Fruit fly (Drosophila melanogaster) whole organism, embryonic: ENCODE results near the gene CAH7.

Source experiments
- Ada2b ChIP-seq: fragments of 200-800 bp; sonication (Bioruptor generic); IDR thresholded peaks from 2 replicates; pipeline ENCODE4 v1.3.6; 2022; ENCODE audit warnings: missing biosample characterization, missing genetic modification characterization
- Adf1 ChIP-seq: fragments of 200-800 bp; sonication (Bioruptor generic); IDR thresholded peaks from 2 replicates; pipeline ENCODE4 v1.3.6; 2022; ENCODE audit warnings: missing biosample characterization, missing genetic modification characterization
- CG13624 ChIP-seq: fragments of 200-800 bp; sonication (Bioruptor generic); optimal IDR thresholded peaks from 2 replicates; lab custom pipeline; 2016; ENCODE audit warnings: missing biosample characterization, missing genetic modification characterization
- CG14710 ChIP-seq: fragments of 200-800 bp; sonication (Bioruptor generic); optimal IDR thresholded peaks from 3 replicates; lab custom pipeline; 2019; ENCODE audit warnings: missing biosample characterization, mild to moderate bottlenecking, missing genetic modification characterization, moderate library complexity
- CG30403 ChIP-seq: fragments of 200-800 bp; sonication (Bioruptor generic); optimal IDR thresholded peaks from 3 replicates; lab custom pipeline; 2016; ENCODE audit warnings: missing biosample characterization, missing genetic modification characterization
- CG31224 ChIP-seq: fragments of 200-800 bp; sonication (Bioruptor generic); IDR thresholded peaks from 2 replicates; pipeline ENCODE4 v1.3.6; 2022; ENCODE audit warnings: missing biosample characterization, missing genetic modification characterization
- CG31441 ChIP-seq: fragments of 200-800 bp; sonication (Bioruptor generic); IDR thresholded peaks from 2 replicates; pipeline ENCODE4 v1.3.6; 2022; ENCODE audit warnings: missing biosample characterization, missing genetic modification characterization
- CG33213 ChIP-seq: fragments of 200-800 bp; sonication (Bioruptor generic); optimal IDR thresholded peaks from 3 replicates; lab custom pipeline; 2016; ENCODE audit warnings: missing biosample characterization, missing genetic modification characterization
- CG34422 ChIP-seq: fragments of 200-800 bp; sonication (Bioruptor generic); IDR thresholded peaks from 3 replicates; pipeline ENCODE4 v1.3.6; 2022; ENCODE audit warnings: missing biosample characterization, missing genetic modification characterization
- CG3726 ChIP-seq: fragments of 200-800 bp; sonication (Bioruptor generic); IDR thresholded peaks from 3 replicates; pipeline ENCODE4, ENCODE4 v1.3.6; 2022; ENCODE audit warnings: missing biosample characterization, missing genetic modification characterization
- CG6654 ChIP-seq: fragments of 200-800 bp; sonication (Bioruptor generic); optimal IDR thresholded peaks from 2 replicates; lab custom pipeline; 2017; ENCODE audit warnings: missing biosample characterization, mild to moderate bottlenecking, missing genetic modification characterization
- CG7556 ChIP-seq: fragments of 200-800 bp; sonication (Bioruptor generic); optimal IDR thresholded peaks from 2 replicates; lab custom pipeline; 2017; ENCODE audit warnings: missing biosample characterization, mild to moderate bottlenecking, missing genetic modification characterization
- CG7839 ChIP-seq: fragments of 200-800 bp; sonication (Bioruptor generic); optimal IDR thresholded peaks from 3 replicates; lab custom pipeline; 2018; ENCODE audit warnings: missing biosample characterization, mild to moderate bottlenecking, missing genetic modification characterization, moderate library complexity
- CG8924 ChIP-seq: fragments of 200-800 bp; optimal IDR thresholded peaks from 3 replicates; lab custom pipeline; 2019; ENCODE audit warnings: missing biosample characterization, mild to moderate bottlenecking, missing genetic modification characterization, moderate library complexity
- CG9609 ChIP-seq: fragments of 200-800 bp; sonication (Bioruptor generic); optimal IDR thresholded peaks from 3 replicates; lab custom pipeline; 2016; ENCODE audit warnings: missing biosample characterization, missing genetic modification characterization
- CG9727 ChIP-seq: fragments of 200-800 bp; sonication (Bioruptor generic); optimal IDR thresholded peaks from 3 replicates; lab custom pipeline; 2017; ENCODE audit warnings: missing biosample characterization, mild to moderate bottlenecking, missing genetic modification characterization
- CG9797 ChIP-seq: fragments of 200-800 bp; sonication (Bioruptor generic); optimal IDR thresholded peaks from 3 replicates; lab custom pipeline; 2018; ENCODE audit warnings: missing biosample characterization, mild to moderate bottlenecking, missing genetic modification characterization
- Camta ChIP-seq: fragments of 200-800 bp; sonication (Bioruptor generic); optimal IDR thresholded peaks from 2 replicates; lab custom pipeline; 2016; ENCODE audit warnings: missing biosample characterization, missing genetic modification characterization
- Dbx ChIP-seq: fragments of 200-800 bp; sonication (Bioruptor generic); IDR thresholded peaks from 3 replicates; pipeline ENCODE4 v1.3.6; 2022; ENCODE audit warnings: missing biosample characterization, missing genetic modification characterization
- Dip3 ChIP-seq: fragments of 200-800 bp; sonication (Bioruptor generic); optimal IDR thresholded peaks from 3 replicates; lab custom pipeline; 2016; ENCODE audit warnings: missing biosample characterization, missing genetic modification characterization
- Fer2 ChIP-seq: fragments of 200-800 bp; sonication (Bioruptor generic); optimal IDR thresholded peaks from 2 replicates; lab custom pipeline; 2018; ENCODE audit warnings: missing biosample characterization, mild to moderate bottlenecking, missing genetic modification characterization, moderate library complexity
- GATAe ChIP-seq: fragments of 200-800 bp; sonication (Bioruptor generic); conservative IDR thresholded peaks from 2 replicates; pipeline ENCODE4 v1.3.6; 2022; ENCODE audit warnings: missing biosample characterization, missing genetic modification characterization
- H2.0 ChIP-seq: fragments of 200-800 bp; sonication (Bioruptor generic); IDR thresholded peaks from 2 replicates; pipeline ENCODE4 v1.3.6; 2022; ENCODE audit warnings: missing biosample characterization, missing genetic modification characterization
- HHEX ChIP-seq: fragments of 200-800 bp; sonication (Bioruptor generic); optimal IDR thresholded peaks from 3 replicates; lab custom pipeline; 2017; ENCODE audit warnings: missing biosample characterization, mild to moderate bottlenecking, missing genetic modification characterization, missing genetic modification reagents
- Hey ChIP-seq: fragments of 200-800 bp; sonication (Bioruptor generic); optimal IDR thresholded peaks from 3 replicates; lab custom pipeline; 2018; ENCODE audit warnings: missing biosample characterization, mild to moderate bottlenecking, missing genetic modification characterization
- HmgZ ChIP-seq: fragments of 200-800 bp; sonication (Bioruptor generic); optimal IDR thresholded peaks from 2 replicates; lab custom pipeline; 2018; ENCODE audit warnings: missing biosample characterization, mild to moderate bottlenecking, missing genetic modification characterization
- Lpt ChIP-seq: fragments of >200 bp; optimal IDR thresholded peaks from 2 replicates; lab custom pipeline; 2018; ENCODE audit warnings: missing biosample characterization, missing genetic modification characterization
- MBD-R2 ChIP-seq: fragments of 200-800 bp; sonication (Bioruptor generic); IDR thresholded peaks from 2 replicates; pipeline ENCODE4 v1.3.6; 2022; ENCODE audit warnings: missing biosample characterization, missing genetic modification characterization
- Meics ChIP-seq: fragments of 200-800 bp; sonication (Bioruptor generic); optimal IDR thresholded peaks from 2 replicates; lab custom pipeline; 2017; ENCODE audit warnings: missing biosample characterization, mild to moderate bottlenecking, missing genetic modification characterization
- Mes4 ChIP-seq: fragments of 200-800 bp; sonication (Bioruptor generic); optimal IDR thresholded peaks from 2 replicates; lab custom pipeline; 2016; ENCODE audit warnings: missing biosample characterization, missing genetic modification characterization
- NC2β ChIP-seq: fragments of 200-800 bp; sonication (Bioruptor generic); optimal IDR thresholded peaks from 2 replicates; lab custom pipeline; 2016; ENCODE audit warnings: missing biosample characterization, missing genetic modification characterization
- NFAT ChIP-seq: fragments of 200-800 bp; sonication (Bioruptor generic); IDR thresholded peaks from 2 replicates; pipeline ENCODE4 v1.3.6; 2022; ENCODE audit warnings: missing biosample characterization, missing genetic modification characterization
- Nf-YA ChIP-seq: fragments of 200-800 bp; sonication (Bioruptor generic); IDR thresholded peaks from 2 replicates; pipeline ENCODE4 v1.3.6; 2022; ENCODE audit warnings: missing biosample characterization, missing genetic modification characterization
- PHDP ChIP-seq: fragments of 200-800 bp; sonication (Bioruptor generic); optimal IDR thresholded peaks from 3 replicates; lab custom pipeline; 2018; ENCODE audit warnings: missing biosample characterization, mild to moderate bottlenecking, missing genetic modification characterization, moderate library complexity
- ap ChIP-seq: fragments of 200-800 bp; sonication (Bioruptor generic); IDR thresholded peaks from 2 replicates; pipeline ENCODE4 v1.3.6; 2022; ENCODE audit warnings: missing biosample characterization, missing genetic modification characterization
- ci ChIP-seq: fragments of 200-800 bp; sonication (Bioruptor generic); IDR thresholded peaks from 3 replicates; pipeline ENCODE4 v1.3.6; 2022; ENCODE audit warnings: missing biosample characterization, missing genetic modification characterization
- dmrt11E ChIP-seq: fragments of 200-800 bp; sonication (Bioruptor generic); optimal IDR thresholded peaks from 3 replicates; lab custom pipeline; 2018; ENCODE audit warnings: missing biosample characterization, mild to moderate bottlenecking, missing genetic modification characterization, moderate library complexity
- fru ChIP-seq: fragments of >200 bp; optimal IDR thresholded peaks from 2 replicates; lab custom pipeline; 2017
- gcm2 ChIP-seq: fragments of 200-800 bp; sonication (Bioruptor generic); optimal IDR thresholded peaks from 2 replicates; lab custom pipeline; 2016; ENCODE audit warnings: missing biosample characterization, missing genetic modification characterization
- gro ChIP-seq: fragments of 200-800 bp; sonication (Bioruptor generic); optimal IDR thresholded peaks from 2 replicates; lab custom pipeline; 2016; ENCODE audit warnings: missing biosample characterization, missing genetic modification characterization
- jumu ChIP-seq: fragments of 200-800 bp; sonication (Bioruptor generic); optimal IDR thresholded peaks from 3 replicates; lab custom pipeline; 2016; ENCODE audit warnings: missing biosample characterization, missing genetic modification characterization
- mam ChIP-seq: fragments of 200-800 bp; sonication (Bioruptor generic); optimal IDR thresholded peaks from 3 replicates; lab custom pipeline; 2016; ENCODE audit warnings: missing biosample characterization, missing genetic modification characterization
- otp ChIP-seq: fragments of 200-800 bp; sonication (Bioruptor generic); IDR thresholded peaks from 3 replicates; pipeline ENCODE4, ENCODE4 v1.3.6; 2022; ENCODE audit warnings: missing biosample characterization, missing genetic modification characterization
- pum ChIP-seq: fragments of 200-800 bp; sonication (Bioruptor generic); optimal IDR thresholded peaks from 2 replicates; lab custom pipeline; 2016; ENCODE audit warnings: missing biosample characterization, missing genetic modification characterization
- ranshi ChIP-seq: fragments of 200-800 bp; sonication (Bioruptor generic); IDR thresholded peaks from 2 replicates; pipeline ENCODE4 v1.3.6; 2022; ENCODE audit warnings: missing biosample characterization, missing genetic modification characterization
- salm ChIP-seq: fragments of 200-800 bp; sonication (Bioruptor generic); optimal IDR thresholded peaks from 2 replicates; lab custom pipeline; 2018; ENCODE audit warnings: missing biosample characterization, mild to moderate bottlenecking, missing genetic modification characterization
- sd ChIP-seq: fragments of 200-800 bp; sonication (Bioruptor generic); optimal IDR thresholded peaks from 3 replicates; lab custom pipeline; 2018; ENCODE audit warnings: missing biosample characterization, mild to moderate bottlenecking, missing genetic modification characterization, moderate library complexity
- sens-2 ChIP-seq: fragments of 200-800 bp; sonication (Bioruptor generic); IDR thresholded peaks from 2 replicates; pipeline ENCODE4 v1.3.6; 2022; ENCODE audit warnings: missing biosample characterization, missing genetic modification characterization
- sug ChIP-seq: fragments of 200-800 bp; optimal IDR thresholded peaks from 2 replicates; lab custom pipeline; 2019; ENCODE audit warnings: missing biosample characterization, mild to moderate bottlenecking, missing genetic modification characterization, moderate library complexity
- wor ChIP-seq: fragments of 200-800 bp; sonication (Bioruptor generic); IDR thresholded peaks from 2 replicates; pipeline ENCODE4 v1.3.6; 2022; ENCODE audit warnings: missing biosample characterization, missing genetic modification characterization

CAH7 gene

dm6 chr3R:10087206-10087927, 24.7 kb upstream of the CAH7 start (continued):
- TF ChIP-seq Adf1 (GFP tag; lab: Robert Waterston, UW) (peak; percentile 82), Dbx (GFP tag; lab: Robert Waterston, UW) (peak; percentile 65; the same call in 2 of the 3 replicates), MBD-R2 (GFP tag; lab: Robert Waterston, UW) (peak; percentile 45; the same call in 1 of the 2 replicates), NFAT (GFP tag; lab: Robert Waterston, UW) (peak; percentile 56), CG3726 (GFP tag; lab: Robert Waterston, UW) (0 out of 3 replicates have a peak, but pooled peaks have one; percentile 50), HHEX (GFP tag; lab: Kevin White, UChicago) (peak; percentile 64), CG7839 (tag; lab: Kevin White, UChicago) (peak; percentile 69), Ada2b (peak; percentile 71), Dip3 (GFP tag; lab: Kevin White, UChicago) (peak; percentile 78), gro (GFP tag; lab: Kevin White, UChicago) (peak; percentile 80), Camta (GFP tag; lab: Kevin White, UChicago) (peak; percentile 73), Lpt (GFP tag; lab: Kevin White, UChicago) (no peak), HmgZ (tag; lab: Kevin White, UChicago) (no peak), ranshi (GFP tag; lab: Robert Waterston, UW) (peak; percentile 70; the same call in 1 of the 2 replicates), otp (GFP tag; lab: Robert Waterston, UW) (no peak), sd (tag; lab: Kevin White, UChicago) (peak; percentile 68), CG30403 (GFP tag; lab: Kevin White, UChicago) (peak; percentile 72), CG31224 (peak; percentile 32; the same call in 1 of the 2 replicates), GATAe (0 out of 2 replicates have a peak, but pooled peaks have one; percentile 8), CG7556 (GFP tag; lab: Kevin White, UChicago) (peak; percentile 48), sug (tag; lab: Kevin White, UChicago) (peak; percentile 46), pum (GFP tag; lab: Kevin White, UChicago) (peak; percentile 41), Hey (tag; lab: Kevin White, UChicago) (no peak), salm (no peak), CG34422 (peak; percentile 80; the same call in 2 of the 3 replicates), jumu (peak; percentile 68), ci (GFP tag; lab: Robert Waterston, UW) (peak; percentile 62; the same call in 2 of the 3 replicates), dmrt11E (peak; percentile 19), fru (lab: Kevin White, UChicago) (no peak), H2.0 (GFP tag; lab: Robert Waterston, UW) (peak; percentile 67), CG6654 (GFP tag; lab: Kevin White, UChicago) (peak; percentile 6), PHDP (peak; percentile 44), CG13624 (GFP tag; lab: Kevin White, UChicago) (peak; percentile 72), sens-2 (GFP tag; lab: Robert Waterston, UW) (peak; percentile 49; the same call in 1 of the 2 replicates), CG33213 (peak; percentile 72), CG9797 (GFP tag; lab: Kevin White, UChicago) (no peak), Meics (GFP tag; lab: Kevin White, UChicago) (peak; percentile 75), ap (GFP tag; lab: Robert Waterston, UW) (peak; percentile 52; the same call in 1 of the 2 replicates), CG9727 (GFP tag; lab: Kevin White, UChicago) (peak; percentile 70), mam (GFP tag; lab: Kevin White, UChicago) (peak; percentile 78), Nf-YA (peak; percentile 54; the same call in 1 of the 2 replicates), Mes4 (GFP tag; lab: Kevin White, UChicago) (peak; percentile 53), wor (GFP tag; lab: Robert Waterston, UW) (0 out of 2 replicates have a peak, but pooled peaks have one; percentile 25), CG9609 (peak; percentile 67), CG8924 (tag; lab: Kevin White, UChicago) (peak; percentile 35), NC2β (GFP tag; lab: Kevin White, UChicago) (peak; percentile 8), CG31441 (GFP tag; lab: Robert Waterston, UW) (peak; percentile 58), CG14710 (tag; lab: Kevin White, UChicago) (peak; percentile 7), Fer2 (tag; lab: Kevin White, UChicago) (no peak), gcm2 (GFP tag; lab: Kevin White, UChicago) (peak; percentile 56)
